Worm (Caenorhabditis elegans): Measurements from ENCODE around the gene K08H2.5.

Gene K08H2.5

DNA sequence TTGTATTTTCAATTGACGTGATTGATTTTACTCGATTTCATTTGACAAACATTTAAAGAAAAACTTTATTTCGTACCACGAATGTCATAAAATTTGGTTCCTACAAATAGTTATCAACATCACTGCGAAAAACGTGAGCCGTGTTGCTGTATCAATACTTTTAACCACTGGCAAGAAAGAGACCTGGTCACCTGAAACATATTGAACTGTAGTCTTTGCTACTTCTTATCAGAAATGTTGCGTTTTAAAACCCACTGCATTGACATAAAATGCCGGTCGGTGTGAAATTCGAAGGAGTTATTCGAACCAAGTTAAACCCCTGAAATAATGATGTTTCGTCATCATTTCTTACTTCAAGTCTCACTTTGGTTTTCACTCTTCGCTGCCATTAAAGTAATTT is 5.5 kb upstream of the K08H2.5 start:
- no peak for TF ChIP-seq tab-1 (GFP tag; IDR thresholded peaks at IDR 0.05)
- no peak for TF ChIP-seq ztf-23 (GFP tag; IDR thresholded peaks at IDR 0.05)
- no peak for TF ChIP-seq med-1 (GFP tag; optimal IDR thresholded peaks at IDR 0.05; ENCODE audit: insufficient read depth)
- no peak for TF ChIP-seq ref-1 (GFP tag; conservative IDR thresholded peaks at IDR 0.05)
- no peak for TF ChIP-seq ztf-29 (GFP tag; IDR thresholded peaks at IDR 0.05)
- TF ChIP-seq cog-1 (tag; optimal IDR thresholded peaks at IDR 0.05): no peak
- TF ChIP-seq flt-1 (GFP tag; IDR thresholded peaks at IDR 0.05): no peak
- TF ChIP-seq T22C8.4 (GFP tag; IDR thresholded peaks at IDR 0.05): no peak
- TF ChIP-seq klf-2 (GFP tag; conservative IDR thresholded peaks at IDR 0.05): no peak

DNA sequence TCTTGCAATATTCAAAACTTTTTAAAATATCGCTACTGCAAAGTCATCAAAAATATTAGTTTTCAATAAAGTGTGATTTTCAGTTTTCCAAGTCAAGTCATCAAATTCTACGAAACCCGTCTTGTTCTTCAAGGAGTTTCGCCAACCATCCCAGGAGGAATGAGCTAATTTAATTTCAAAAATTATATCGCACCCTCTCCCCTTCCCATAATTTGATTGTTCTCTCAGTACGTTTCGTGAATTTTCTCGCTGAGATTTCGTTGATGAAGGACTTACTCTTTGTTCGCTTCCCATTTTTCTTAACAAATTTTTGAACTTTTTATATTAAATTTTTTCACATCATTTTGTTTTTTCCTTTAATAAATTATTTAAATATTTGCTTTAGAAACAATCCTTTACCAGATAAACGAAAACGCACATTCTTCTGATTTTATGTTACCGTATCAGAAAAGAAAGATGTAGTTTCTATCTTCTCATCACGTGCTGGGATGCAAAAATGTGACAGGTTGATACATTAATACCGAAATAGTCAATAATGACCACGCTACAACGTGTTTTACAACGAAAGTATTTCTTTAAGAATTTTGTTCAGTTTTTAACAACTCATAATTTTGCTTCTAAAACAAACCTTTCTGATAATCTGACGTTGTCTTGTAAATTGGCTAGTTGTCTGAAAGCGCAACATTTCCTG is 4.7 kb upstream of the K08H2.5 start:
- TF ChIP-seq med-1 (GFP tag; optimal IDR thresholded peaks at IDR 0.05; ENCODE audit: insufficient read depth): no peak
- no peak for TF ChIP-seq T22C8.4 (GFP tag; IDR thresholded peaks at IDR 0.05)
- no peak for TF ChIP-seq flt-1 (GFP tag; IDR thresholded peaks at IDR 0.05)
- TF ChIP-seq cog-1 (tag; optimal IDR thresholded peaks at IDR 0.05): no peak
- no peak for TF ChIP-seq ztf-29 (GFP tag; IDR thresholded peaks at IDR 0.05)
- TF ChIP-seq ref-1 (GFP tag; conservative IDR thresholded peaks at IDR 0.05): no peak
- TF ChIP-seq ztf-23 (GFP tag; IDR thresholded peaks at IDR 0.05): no peak
- TF ChIP-seq tab-1 (GFP tag; IDR thresholded peaks at IDR 0.05): no peak
- TF ChIP-seq klf-2 (GFP tag; conservative IDR thresholded peaks at IDR 0.05): no peak

DNA sequence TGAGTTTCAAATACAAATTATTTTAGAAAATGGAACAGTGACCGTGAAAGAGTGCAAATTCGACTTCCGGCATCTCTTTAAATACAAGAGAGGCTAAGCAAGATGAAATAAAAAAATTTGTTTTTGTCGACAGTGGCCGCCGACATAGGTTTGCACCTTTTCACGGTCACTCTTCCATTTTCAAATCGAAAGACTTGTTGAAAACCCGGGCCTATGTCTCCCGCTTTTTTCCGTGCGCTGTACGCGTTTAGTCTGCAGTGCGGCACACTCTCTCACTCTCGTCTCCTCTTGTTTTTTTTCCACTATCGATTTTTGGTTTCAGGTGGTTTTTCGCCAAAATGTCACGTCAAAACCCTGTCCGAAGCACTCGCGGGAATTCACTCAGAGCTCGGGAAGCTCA is 3.0 kb upstream of the K08H2.5 start, which contains the start of gene hpl-1:
Gene hpl-1 (plus strand): TSS at position 301 of the 400 bp plus-strand sequence.
- TF ChIP-seq ref-1 (GFP tag; conservative IDR thresholded peaks at IDR 0.05) (no peak), T22C8.4 (GFP tag; IDR thresholded peaks at IDR 0.05) (no peak), klf-2 (GFP tag; conservative IDR thresholded peaks at IDR 0.05) (no peak), tab-1 (GFP tag; IDR thresholded peaks at IDR 0.05) (no peak), cog-1 (tag; optimal IDR thresholded peaks at IDR 0.05) (no peak), ztf-29 (GFP tag; IDR thresholded peaks at IDR 0.05) (no peak), ztf-23 (GFP tag; IDR thresholded peaks at IDR 0.05) (no peak), med-1 (GFP tag; optimal IDR thresholded peaks at IDR 0.05; ENCODE audit: insufficient read depth) (no peak), flt-1 (GFP tag; IDR thresholded peaks at IDR 0.05) (no peak)

DNA sequence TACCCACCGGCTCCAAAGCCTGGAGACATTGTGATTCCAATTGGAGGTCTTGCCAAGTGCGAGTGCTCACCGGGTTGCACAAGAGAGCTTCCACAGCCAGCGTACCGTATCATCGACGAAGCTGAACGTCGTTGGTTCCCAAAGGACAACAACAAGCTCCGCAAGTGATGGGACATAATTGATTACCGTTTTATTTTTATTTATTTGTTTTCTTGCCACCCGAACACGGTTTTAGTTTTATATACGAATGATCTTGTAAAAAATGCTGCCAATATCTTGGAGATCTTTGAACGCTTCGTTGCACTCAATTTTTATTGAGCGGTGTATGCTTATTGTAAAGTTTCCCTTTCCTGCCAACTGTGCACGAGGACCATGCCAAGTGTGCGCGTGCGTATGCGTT is 3.9 kb downstream of the K08H2.5 start, which contains the start of gene K08H2.4:
Gene K08H2.4 (plus strand): TSS at position 301 of the 400 bp plus-strand sequence.
- TF ChIP-seq flt-1 (GFP tag; IDR thresholded peaks at IDR 0.05) (no peak), T22C8.4 (GFP tag; IDR thresholded peaks at IDR 0.05) (no peak), cog-1 (tag; optimal IDR thresholded peaks at IDR 0.05) (no peak), ref-1 (GFP tag; conservative IDR thresholded peaks at IDR 0.05) (no peak), ztf-29 (GFP tag; IDR thresholded peaks at IDR 0.05) (no peak), tab-1 (GFP tag; IDR thresholded peaks at IDR 0.05) (no peak), med-1 (GFP tag; optimal IDR thresholded peaks at IDR 0.05; ENCODE audit: insufficient read depth) (no peak), klf-2 (GFP tag; conservative IDR thresholded peaks at IDR 0.05) (no peak), ztf-23 (GFP tag; IDR thresholded peaks at IDR 0.05) (no peak)

DNA sequence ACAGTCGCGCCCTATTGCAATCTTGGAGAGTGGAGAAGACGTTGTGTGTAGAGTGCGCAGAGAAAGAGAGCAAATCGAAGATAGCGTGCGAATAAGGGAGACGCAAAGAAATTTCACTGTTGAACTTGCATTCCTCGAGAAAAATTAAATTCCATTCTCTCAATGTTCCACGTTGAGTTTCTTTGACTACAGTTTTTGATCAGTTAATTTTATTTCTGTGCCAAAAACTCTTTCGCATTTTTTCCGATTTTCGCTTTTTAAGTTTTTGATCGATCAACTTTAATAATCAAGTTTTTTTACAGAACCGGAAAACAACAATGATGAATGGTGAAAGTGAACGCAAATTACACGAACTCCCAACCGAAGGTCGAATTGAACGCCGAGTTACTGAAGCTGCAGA is 5.0 kb downstream of the K08H2.5 start, which contains the start of gene K08H2.3:
Gene K08H2.3 (plus strand): TSS at position 301 of the 400 bp plus-strand sequence.
- TF ChIP-seq med-1 (GFP tag; optimal IDR thresholded peaks at IDR 0.05; ENCODE audit: insufficient read depth): no peak
- TF ChIP-seq ref-1 (GFP tag; conservative IDR thresholded peaks at IDR 0.05): no peak
- no peak for TF ChIP-seq T22C8.4 (GFP tag; IDR thresholded peaks at IDR 0.05)
- TF ChIP-seq klf-2 (GFP tag; conservative IDR thresholded peaks at IDR 0.05): no peak
- TF ChIP-seq flt-1 (GFP tag; IDR thresholded peaks at IDR 0.05): no peak
- no peak for TF ChIP-seq tab-1 (GFP tag; IDR thresholded peaks at IDR 0.05)
- no peak for TF ChIP-seq ztf-23 (GFP tag; IDR thresholded peaks at IDR 0.05)
- TF ChIP-seq cog-1 (tag; optimal IDR thresholded peaks at IDR 0.05): no peak
- no peak for TF ChIP-seq ztf-29 (GFP tag; IDR thresholded peaks at IDR 0.05)

DNA sequence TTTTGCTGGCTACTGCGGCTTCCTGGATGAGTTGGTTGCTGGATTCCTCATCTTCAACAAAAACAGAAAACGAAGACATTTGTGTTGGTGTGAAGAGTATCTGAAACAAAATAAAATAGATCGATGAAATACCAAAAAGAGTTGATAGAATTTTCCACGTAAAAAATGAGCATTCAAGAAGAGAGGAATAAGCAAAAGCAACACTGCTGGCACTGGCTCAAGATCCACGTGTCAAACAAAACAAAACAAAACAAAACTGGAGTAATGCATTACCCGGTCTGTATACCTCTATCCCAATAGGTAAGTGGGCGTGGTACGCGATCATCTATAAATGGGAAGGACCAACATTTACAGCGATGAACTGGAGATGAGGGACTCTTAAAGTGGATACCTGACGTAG is 7.3 kb downstream of the K08H2.5 start, which contains the start of gene K08H2.2:
Gene K08H2.2 (minus strand): TSS at position 101 of the 400 bp plus-strand sequence.
- TF ChIP-seq ztf-23 (GFP tag; IDR thresholded peaks at IDR 0.05): no peak
- no peak for TF ChIP-seq cog-1 (tag; optimal IDR thresholded peaks at IDR 0.05)

DNA sequence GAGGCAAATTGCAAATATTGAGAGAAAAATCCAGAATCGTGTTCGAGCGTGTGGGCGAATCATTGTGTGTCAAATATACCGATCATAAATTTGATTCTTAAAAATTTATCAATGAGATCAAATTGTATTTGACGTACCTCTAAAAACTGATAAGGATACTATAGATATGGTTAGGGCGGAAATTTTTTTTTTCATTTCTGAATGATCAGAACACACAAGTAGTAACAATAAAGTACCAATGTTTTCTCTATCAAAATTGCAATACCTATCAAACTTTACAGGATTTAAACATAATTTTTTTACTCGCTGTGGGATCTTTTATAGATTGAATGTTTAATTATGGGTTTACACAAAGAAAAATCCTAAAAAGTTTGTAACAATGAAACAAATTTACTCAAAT is 9.9 kb downstream of the K08H2.5 start, which contains the start of gene bgnt-1.5:
Gene bgnt-1.5 (minus strand): TSS at position 101 of the 400 bp plus-strand sequence.
- TF ChIP-seq ztf-23 (GFP tag; IDR thresholded peaks at IDR 0.05) (no peak), med-1 (GFP tag; optimal IDR thresholded peaks at IDR 0.05; ENCODE audit: insufficient read depth) (no peak), ref-1 (GFP tag; conservative IDR thresholded peaks at IDR 0.05) (no peak), flt-1 (GFP tag; IDR thresholded peaks at IDR 0.05) (no peak), cog-1 (tag; optimal IDR thresholded peaks at IDR 0.05) (no peak), tab-1 (GFP tag; IDR thresholded peaks at IDR 0.05) (no peak), ztf-29 (GFP tag; IDR thresholded peaks at IDR 0.05) (no peak), T22C8.4 (GFP tag; IDR thresholded peaks at IDR 0.05) (no peak), klf-2 (GFP tag; conservative IDR thresholded peaks at IDR 0.05) (no peak)

DNA sequence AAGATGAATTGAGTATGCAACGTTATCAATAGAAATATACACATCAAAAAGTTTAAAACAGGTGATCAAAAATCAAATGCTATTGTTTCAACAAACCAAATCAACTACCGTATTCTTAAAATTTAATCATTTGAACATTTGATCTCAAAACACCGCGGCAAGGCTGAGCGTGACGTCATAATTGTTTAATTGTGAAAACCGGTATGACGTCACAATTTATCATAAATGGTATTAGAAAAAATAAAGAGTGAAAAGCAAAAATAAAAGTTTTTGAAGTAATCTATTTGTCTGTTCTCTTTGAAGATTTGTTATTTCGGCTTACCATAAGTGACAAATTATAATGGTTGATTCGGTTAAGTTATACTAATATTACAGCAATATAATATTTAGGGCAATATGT is 14.4 kb downstream of the K08H2.5 start:
- no peak for TF ChIP-seq ztf-29 (GFP tag; IDR thresholded peaks at IDR 0.05)
- TF ChIP-seq flt-1 (GFP tag; IDR thresholded peaks at IDR 0.05): no peak
- TF ChIP-seq tab-1 (GFP tag; IDR thresholded peaks at IDR 0.05): no peak
- no peak for TF ChIP-seq ztf-23 (GFP tag; IDR thresholded peaks at IDR 0.05)
- TF ChIP-seq cog-1 (tag; optimal IDR thresholded peaks at IDR 0.05): no peak
- TF ChIP-seq klf-2 (GFP tag; conservative IDR thresholded peaks at IDR 0.05): no peak
- no peak for TF ChIP-seq med-1 (GFP tag; optimal IDR thresholded peaks at IDR 0.05; ENCODE audit: insufficient read depth)
- no peak for TF ChIP-seq ref-1 (GFP tag; conservative IDR thresholded peaks at IDR 0.05)
- TF ChIP-seq T22C8.4 (GFP tag; IDR thresholded peaks at IDR 0.05): no peak

DNA sequence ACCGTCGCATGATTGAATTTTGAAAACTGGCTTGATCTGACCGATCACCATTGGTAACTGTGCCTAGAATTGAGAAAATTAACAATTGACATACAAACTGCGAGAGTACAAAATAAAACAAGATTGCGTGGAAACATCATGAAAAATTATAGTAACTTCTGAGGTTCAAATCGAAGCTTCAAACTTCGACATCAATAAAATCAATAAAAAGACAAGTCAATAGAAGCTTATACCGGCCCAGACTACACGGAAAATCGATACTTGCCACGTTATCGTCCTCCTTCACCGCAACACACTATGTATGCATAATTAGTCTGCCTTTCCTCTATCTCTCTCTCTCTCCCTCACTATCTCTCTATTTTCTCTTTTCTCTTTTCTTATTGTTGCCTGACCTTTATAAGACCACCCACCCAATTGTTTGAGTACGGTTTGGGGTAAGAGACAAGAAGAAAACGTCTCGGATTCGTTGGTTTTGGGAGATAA is 15.5 kb downstream of the K08H2.5 start, which contains the start of gene skr-21:
Gene skr-21 (minus strand): TSS at position 51 of the 483 bp plus-strand sequence.
- TF ChIP-seq med-1 (GFP tag; optimal IDR thresholded peaks at IDR 0.05; ENCODE audit: insufficient read depth) (no peak), flt-1 (GFP tag; IDR thresholded peaks at IDR 0.05) (no peak; the same call in 1 of the 2 replicates), cog-1 (tag; optimal IDR thresholded peaks at IDR 0.05) (peak; percentile 35), T22C8.4 (GFP tag; IDR thresholded peaks at IDR 0.05) (peak; percentile 87)
